Fruit fly (Drosophila melanogaster) whole organism, embryonic: Measurements from ENCODE around the gene Leash.
A peak's percentile ranks its signal among the peaks of the same experiment; 100 is the strongest.

Experiments used
- B-H2 ChIP-seq: fragments of 200-800 bp; sonication (Bioruptor generic); optimal IDR thresholded peaks from 2 replicates; lab custom pipeline; 2018; ENCODE audit warnings: missing biosample characterization, mild to moderate bottlenecking, missing genetic modification characterization
- BtbVII ChIP-seq: fragments of 200-800 bp; sonication (Bioruptor generic); optimal IDR thresholded peaks from 3 replicates; lab custom pipeline; 2017; ENCODE audit warnings: missing biosample characterization, mild to moderate bottlenecking, missing genetic modification characterization
- CG10543 ChIP-seq: fragments of 200-800 bp; sonication (Bioruptor generic); optimal IDR thresholded peaks from 3 replicates; lab custom pipeline; 2017; ENCODE audit warnings: missing biosample characterization, mild to moderate bottlenecking, missing genetic modification characterization, moderate library complexity
- CG11085 ChIP-seq: fragments of 200-800 bp; sonication (Bioruptor generic); IDR thresholded peaks from 2 replicates; pipeline ENCODE4 v1.3.6; 2022; ENCODE audit warnings: missing biosample characterization, missing genetic modification characterization
- CG12299 ChIP-seq: fragments of 200-800 bp; sonication (Bioruptor generic); optimal IDR thresholded peaks from 2 replicates; lab custom pipeline; 2018; ENCODE audit warnings: missing biosample characterization, mild to moderate bottlenecking, missing genetic modification characterization
- CG14014 ChIP-seq: fragments of 200-800 bp; sonication (Bioruptor generic); IDR thresholded peaks from 2 replicates; pipeline ENCODE4 v1.3.6; 2022; ENCODE audit warnings: missing biosample characterization, missing genetic modification characterization
- CG15073 ChIP-seq: fragments of 200-800 bp; sonication (Bioruptor generic); optimal IDR thresholded peaks from 2 replicates; lab custom pipeline; 2016; ENCODE audit warnings: missing biosample characterization, missing genetic modification characterization
- CG15514 ChIP-seq: fragments of 200-800 bp; sonication (Bioruptor generic); optimal IDR thresholded peaks from 3 replicates; lab custom pipeline; 2017; ENCODE audit warnings: missing biosample characterization, missing genetic modification characterization, mild to moderate bottlenecking, moderate library complexity, missing genetic modification reagents
- CG1792 ChIP-seq: fragments of 200-800 bp; sonication (Bioruptor generic); optimal IDR thresholded peaks from 2 replicates; lab custom pipeline; 2016; ENCODE audit warnings: missing biosample characterization, missing genetic modification characterization
- CG2889 ChIP-seq: fragments of 200-800 bp; sonication (Bioruptor generic); IDR thresholded peaks from 3 replicates; pipeline ENCODE4 v1.3.6; 2022; ENCODE audit warnings: missing biosample characterization, missing genetic modification characterization
- CG3163 ChIP-seq: fragments of 200-800 bp; sonication (Bioruptor generic); optimal IDR thresholded peaks from 3 replicates; lab custom pipeline; 2016; ENCODE audit warnings: missing biosample characterization, missing genetic modification characterization
- CG32532 ChIP-seq: fragments of 200-800 bp; sonication (Bioruptor generic); IDR thresholded peaks from 2 replicates; pipeline ENCODE4 v1.3.6; 2022; ENCODE audit warnings: missing biosample characterization, missing genetic modification characterization
- CG32767 ChIP-seq: fragments of 200-800 bp; sonication (Bioruptor generic); IDR thresholded peaks from 2 replicates; pipeline ENCODE4 v1.3.6; 2022; ENCODE audit warnings: missing biosample characterization, missing genetic modification characterization
- CG34376 ChIP-seq: fragments of 200-800 bp; sonication (Bioruptor generic); optimal IDR thresholded peaks from 2 replicates; lab custom pipeline; 2018; ENCODE audit warnings: missing biosample characterization, mild to moderate bottlenecking, missing genetic modification characterization
- CG34422 ChIP-seq: fragments of 200-800 bp; sonication (Bioruptor generic); IDR thresholded peaks from 3 replicates; pipeline ENCODE4 v1.3.6; 2022; ENCODE audit warnings: missing biosample characterization, missing genetic modification characterization
- CG7372 ChIP-seq: fragments of 200-800 bp; sonication (Bioruptor generic); IDR thresholded peaks from 2 replicates; pipeline ENCODE4 v1.3.6; 2022; ENCODE audit warnings: missing biosample characterization, missing genetic modification characterization
- CG7556 ChIP-seq: fragments of 200-800 bp; sonication (Bioruptor generic); optimal IDR thresholded peaks from 2 replicates; lab custom pipeline; 2017; ENCODE audit warnings: missing biosample characterization, mild to moderate bottlenecking, missing genetic modification characterization
- CG7745 ChIP-seq: fragments of 200-800 bp; sonication (Bioruptor generic); optimal IDR thresholded peaks from 2 replicates; lab custom pipeline; 2018; ENCODE audit warnings: missing biosample characterization, mild to moderate bottlenecking, missing genetic modification characterization, moderate library complexity
- Dip2 ChIP-seq: fragments of 200-800 bp; sonication (Bioruptor generic); IDR thresholded peaks from 2 replicates; pipeline ENCODE4 v1.3.6; 2022; ENCODE audit warnings: missing biosample characterization, missing genetic modification characterization
- Fer2 ChIP-seq: fragments of 200-800 bp; sonication (Bioruptor generic); optimal IDR thresholded peaks from 2 replicates; lab custom pipeline; 2018; ENCODE audit warnings: missing biosample characterization, mild to moderate bottlenecking, missing genetic modification characterization, moderate library complexity
- Hey ChIP-seq: fragments of 200-800 bp; sonication (Bioruptor generic); optimal IDR thresholded peaks from 3 replicates; lab custom pipeline; 2018; ENCODE audit warnings: missing biosample characterization, mild to moderate bottlenecking, missing genetic modification characterization
- Hr78 ChIP-seq, 2 experiments: fragments of 200-800 bp in 1 of 2; fragments of >200 bp in 1 of 2; sonication (Bioruptor generic) in 1 of 2; optimal IDR thresholded peaks; 2 replicates each; lab custom pipeline; 2017 to 2019; ENCODE audit warnings: missing biosample characterization in 2 of 2, missing genetic modification characterization in 2 of 2, mild to moderate bottlenecking in 1 of 2, moderate library complexity in 1 of 2
- Hsf ChIP-seq: fragments of 200-800 bp; sonication (Bioruptor generic); optimal IDR thresholded peaks from 3 replicates; lab custom pipeline; 2016; ENCODE audit warnings: missing biosample characterization, missing genetic modification characterization
- MBD-R2 ChIP-seq: fragments of 200-800 bp; sonication (Bioruptor generic); IDR thresholded peaks from 2 replicates; pipeline ENCODE4 v1.3.6; 2022; ENCODE audit warnings: missing biosample characterization, missing genetic modification characterization
- Nf-YC ChIP-seq: fragments of 200-800 bp; optimal IDR thresholded peaks from 3 replicates; lab custom pipeline; 2019; ENCODE audit warnings: missing biosample characterization, mild to moderate bottlenecking, missing genetic modification characterization, moderate library complexity
- Pdp1 ChIP-seq, 2 experiments: fragments of 200-800 bp; sonication (Bioruptor generic); optimal IDR thresholded peaks; 3 replicates each; lab custom pipeline; 2016; ENCODE audit warnings: missing biosample characterization in 2 of 2, missing genetic modification characterization in 2 of 2, mild to moderate bottlenecking in 1 of 2, moderate library complexity in 1 of 2
- Sox102F ChIP-seq: fragments of 200-800 bp; sonication (Bioruptor generic); optimal IDR thresholded peaks from 2 replicates; lab custom pipeline; 2018; ENCODE audit warnings: missing biosample characterization, mild to moderate bottlenecking, missing genetic modification characterization, moderate library complexity
- ab ChIP-seq: fragments of 200-800 bp; sonication (Bioruptor generic); optimal IDR thresholded peaks from 2 replicates; lab custom pipeline; 2016; ENCODE audit warnings: missing biosample characterization, missing genetic modification characterization
- abd-A ChIP-seq: fragments of 200-800 bp; sonication (Bioruptor generic); optimal IDR thresholded peaks from 3 replicates; lab custom pipeline; 2019; ENCODE audit warnings: missing biosample characterization, mild to moderate bottlenecking, missing genetic modification characterization, moderate library complexity
- caup ChIP-seq: fragments of 200-800 bp; sonication (Bioruptor generic); optimal IDR thresholded peaks from 3 replicates; lab custom pipeline; 2017; ENCODE audit warnings: missing biosample characterization, mild to moderate bottlenecking, missing genetic modification characterization, moderate library complexity; ENCODE audit not compliant: severe bottlenecking
- da ChIP-seq: fragments of 200-800 bp; sonication (Bioruptor generic); optimal IDR thresholded peaks from 2 replicates; lab custom pipeline; 2016; ENCODE audit warnings: missing biosample characterization, missing genetic modification characterization
- dm ChIP-seq: fragments of 200-800 bp; sonication (Bioruptor generic); optimal IDR thresholded peaks from 3 replicates; lab custom pipeline; 2016; ENCODE audit warnings: missing biosample characterization, missing genetic modification characterization
- exex ChIP-seq: fragments of 200-800 bp; sonication (Bioruptor generic); optimal IDR thresholded peaks from 4 replicates; lab custom pipeline; 2018; ENCODE audit warnings: missing biosample characterization, mild to moderate bottlenecking, missing genetic modification characterization, moderate library complexity
- ftz-f1 ChIP-seq: fragments of 200-800 bp; sonication (Bioruptor generic); optimal IDR thresholded peaks from 2 replicates; lab custom pipeline; 2016; ENCODE audit warnings: missing biosample characterization, missing genetic modification characterization
- gro ChIP-seq: fragments of 200-800 bp; sonication (Bioruptor generic); optimal IDR thresholded peaks from 2 replicates; lab custom pipeline; 2016; ENCODE audit warnings: missing biosample characterization, missing genetic modification characterization
- ham ChIP-seq: fragments of 200-800 bp; sonication (Bioruptor generic); IDR thresholded peaks from 2 replicates; pipeline ENCODE4 v1.3.6; 2022; ENCODE audit warnings: missing biosample characterization, missing genetic modification characterization
- hkb ChIP-seq, 2 experiments: fragments of 200-800 bp in 1 of 2; fragments of >200 bp in 1 of 2; sonication (Bioruptor generic) in 1 of 2; IDR thresholded peaks in 1 of 2; optimal IDR thresholded peaks in 1 of 2; 2 replicates each; pipeline versions ENCODE4 v1.3.6 to Lab custom; 2017 to 2022; ENCODE audit warnings: missing biosample characterization in 1 of 2, missing genetic modification characterization in 1 of 2
- kay ChIP-seq: fragments of 200-800 bp; sonication (Bioruptor generic); optimal IDR thresholded peaks from 2 replicates; lab custom pipeline; 2016; ENCODE audit warnings: missing biosample characterization, missing genetic modification characterization
- lola ChIP-seq, 3 experiments: fragments of >200 bp in 2 of 3; fragments of 200-800 bp in 1 of 3; sonication (Bioruptor generic) in 1 of 3; optimal IDR thresholded peaks; 2 replicates each; lab custom pipeline; 2017 to 2019; ENCODE audit warnings: missing biosample characterization in 3 of 3, missing genetic modification characterization in 3 of 3, mild to moderate bottlenecking in 1 of 3, moderate library complexity in 1 of 3
- mam ChIP-seq: fragments of 200-800 bp; sonication (Bioruptor generic); optimal IDR thresholded peaks from 3 replicates; lab custom pipeline; 2016; ENCODE audit warnings: missing biosample characterization, missing genetic modification characterization
- nom ChIP-seq: fragments of 200-800 bp; sonication (Bioruptor generic); optimal IDR thresholded peaks from 2 replicates; lab custom pipeline; 2017; ENCODE audit warnings: missing biosample characterization, missing genetic modification characterization, mild to moderate bottlenecking, moderate library complexity, missing genetic modification reagents
- prd ChIP-seq, 3 experiments: fragments of >200 bp in 2 of 3; fragments of 200-800 bp in 1 of 3; sonication (Bioruptor generic) in 1 of 3; optimal IDR thresholded peaks in 2 of 3; IDR thresholded peaks in 1 of 3; 2 replicates in 2 of 3; 3 replicates in 1 of 3; pipeline versions ENCODE4 v1.3.6 to Lab custom; 2017 to 2022; ENCODE audit warnings: missing biosample characterization in 1 of 3, missing genetic modification characterization in 1 of 3
- sens ChIP-seq: fragments of 200-800 bp; sonication (Bioruptor generic); peaks from one replicate; lab custom pipeline; 2016; ENCODE audit warnings: missing biosample characterization, missing genetic modification characterization
- sens-2 ChIP-seq: fragments of 200-800 bp; sonication (Bioruptor generic); IDR thresholded peaks from 2 replicates; pipeline ENCODE4 v1.3.6; 2022; ENCODE audit warnings: missing biosample characterization, missing genetic modification characterization
- sim ChIP-seq: fragments of 200-800 bp; sonication (Bioruptor generic); IDR thresholded peaks from 2 replicates; pipeline ENCODE4 v1.3.6; 2022; ENCODE audit warnings: missing biosample characterization, missing genetic modification characterization
- sisA ChIP-seq: fragments of 200-800 bp; sonication (Bioruptor generic); IDR thresholded peaks from 2 replicates; pipeline ENCODE4 v1.3.6; 2022; ENCODE audit warnings: missing biosample characterization, missing genetic modification characterization
- sug ChIP-seq: fragments of 200-800 bp; optimal IDR thresholded peaks from 2 replicates; lab custom pipeline; 2019; ENCODE audit warnings: missing biosample characterization, mild to moderate bottlenecking, missing genetic modification characterization, moderate library complexity

Gene Leash

dm6 chr3R:10868427-10868962 is 16.8 kb upstream of the Leash start, which contains the start of the genes SelR and Tsp86D (continued):
- TF ChIP-seq sens-2 (GFP tag; lab: Robert Waterston, UW) = no peak
- TF ChIP-seq sisA (GFP tag; lab: Robert Waterston, UW) = no peak
- peak; percentile 61 for TF ChIP-seq hkb (optimal IDR thresholded peaks at IDR 0.05; lab: Kevin White, UChicago)
- no peak for TF ChIP-seq hkb (GFP tag; IDR thresholded peaks at IDR 0.05; lab: Robert Waterston, UW)
- no peak for TF ChIP-seq CG11085 (GFP tag; lab: Robert Waterston, UW)
- TF ChIP-seq Fer2 (tag; lab: Kevin White, UChicago) = no peak
- TF ChIP-seq MBD-R2 (GFP tag; lab: Robert Waterston, UW) = peak; percentile 97
- peak; percentile 87 for TF ChIP-seq ftz-f1
- no peak for TF ChIP-seq Dip2
- peak; percentile 61 for TF ChIP-seq gro
- TF ChIP-seq Sox102F (GFP tag; lab: Kevin White, UChicago) = no peak
- peak; percentile 80 for TF ChIP-seq CG12299 (tag; lab: Kevin White, UChicago)
- TF ChIP-seq CG3163 = no peak
- TF ChIP-seq nom (GFP tag; lab: Kevin White, UChicago) = peak; percentile 9
- TF ChIP-seq Hey (tag; lab: Kevin White, UChicago) = no peak

- TF ChIP-seq CG14014 = no peak
- peak in 1 of 2 experiments; percentile 58 for TF ChIP-seq Pdp1 (GFP tag; optimal IDR thresholded peaks at IDR 0.05; lab: Kevin White, UChicago)
- no peak for TF ChIP-seq CG15073 (GFP tag; lab: Kevin White, UChicago)
- peak; percentile 92 for TF ChIP-seq sug (tag; lab: Kevin White, UChicago)
- TF ChIP-seq Hr78 (GFP tag; optimal IDR thresholded peaks at IDR 0.05; lab: Kevin White, UChicago) = peak in 1 of 2 experiments; percentile 12
- no peak for TF ChIP-seq exex (tag; lab: Kevin White, UChicago)
- TF ChIP-seq CG34376 = peak; percentile 20
- TF ChIP-seq da (GFP tag; lab: Kevin White, UChicago) = no peak
- no peak for TF ChIP-seq CG7745
- TF ChIP-seq CG15514 (GFP tag; lab: Kevin White, UChicago) = no peak
- no peak for TF ChIP-seq CG7556
- TF ChIP-seq sens (GFP tag; lab: Kevin White, UChicago) = peak; percentile 37
- no peak for TF ChIP-seq mam (GFP tag; lab: Kevin White, UChicago)
- TF ChIP-seq B-H2 (GFP tag; lab: Kevin White, UChicago) = no peak
These were observed 14.8 kb upstream of the Leash start for dm6 chr3R:10870561-10870960.

dm6 chr3R:10872148-10872783 is 13.1 kb upstream of the Leash start, which contains the start of gene Fdh:
Gene Fdh, minus strand, starts transcription at chr3R:10872381.
- TF ChIP-seq caup (GFP tag; lab: Kevin White, UChicago) = peak; percentile 24
- TF ChIP-seq CG7372 (GFP tag; lab: Robert Waterston, UW) = no peak
- no peak for TF ChIP-seq ham (GFP tag; lab: Robert Waterston, UW)
- peak; percentile 34; the same call in 1 of the 3 replicates for TF ChIP-seq CG34422
- TF ChIP-seq BtbVII (GFP tag; lab: Kevin White, UChicago) = peak; percentile 29
- no peak for TF ChIP-seq CG2889 (GFP tag; lab: Robert Waterston, UW)
- peak; percentile 57; the same call in 1 of the 2 replicates for TF ChIP-seq CG32532
- peak; percentile 9 for TF ChIP-seq CG10543 (GFP tag; lab: Kevin White, UChicago)
- TF ChIP-seq CG1792 (GFP tag; lab: Kevin White, UChicago) = peak; percentile 10
- no peak for TF ChIP-seq dm (GFP tag; lab: Kevin White, UChicago)
- TF ChIP-seq lola (GFP tag; optimal IDR thresholded peaks at IDR 0.05; lab: Kevin White, UChicago) = peak in 1 of 3 experiments; percentile 81
- no peak for TF ChIP-seq abd-A
- TF ChIP-seq Nf-YC (tag; lab: Kevin White, UChicago) = peak; percentile 70
- no peak for TF ChIP-seq sim (GFP tag; lab: Robert Waterston, UW)
- TF ChIP-seq Hsf (GFP tag; lab: Kevin White, UChicago) = peak; percentile 38
- TF ChIP-seq CG32767 (GFP tag; lab: Robert Waterston, UW) = 0 out of 2 replicates have a peak, but pooled peaks have one; percentile 14
- TF ChIP-seq prd (optimal IDR thresholded peaks at IDR 0.05; lab: Kevin White, UChicago) = no peak
- TF ChIP-seq prd (GFP tag; IDR thresholded peaks at IDR 0.05; lab: Robert Waterston, UW) = 0 out of 3 replicates have a peak, but pooled peaks have one; percentile 16
- no peak for TF ChIP-seq kay
- no peak for TF ChIP-seq ab (GFP tag; lab: Kevin White, UChicago)
